Worm (Caenorhabditis elegans) whole organism, L4 larva: ENCODE measurements around the gene F21A3.11.
A peak's percentile ranks its signal among the peaks of the same experiment; 100 is the strongest.

Source experiments
- D1046.2 ChIP-seq: fragments of 200-800 bp; sonication (Bioruptor generic); IDR thresholded peaks from 2 replicates; pipeline ENCODE4 v1.3.6; 2022; ENCODE audit warnings: missing genetic modification characterization, missing compliant biosample characterization
- F49E8.2 ChIP-seq: sonication (generic microtip); optimal IDR thresholded peaks from 2 replicates; lab custom pipeline; 2016; ENCODE audit warnings: missing compliant biosample characterization, mild to moderate bottlenecking, missing genetic modification characterization, borderline replicate concordance
- T26A8.4 ChIP-seq: fragments of 200-800 bp; sonication (Bioruptor generic); IDR thresholded peaks from 2 replicates; pipeline ENCODE4 v1.3.6; 2022; ENCODE audit warnings: missing genetic modification characterization, missing compliant biosample characterization
- Y105C5A.15 ChIP-seq: fragments of 200-800 bp; sonication (Bioruptor generic); IDR thresholded peaks from 2 replicates; pipeline ENCODE4 v1.3.6; 2022; ENCODE audit warnings: missing genetic modification characterization, missing compliant biosample characterization
- aha-1 ChIP-seq: fragments of 150-350 bp; peaks from one replicate; lab custom pipeline; 2014; ENCODE audit warnings: missing biosample characterization, missing genetic modification characterization
- aly-2 ChIP-seq: sonication (generic microtip); optimal IDR thresholded peaks from 2 replicates; lab custom pipeline; 2018; ENCODE audit warnings: missing biosample characterization, missing genetic modification characterization
- ama-1 ChIP-seq: fragments of 150-350 bp; optimal IDR thresholded peaks from 2 replicates; lab custom pipeline; 2014; ENCODE audit warnings: inconsistent platforms, mixed read lengths
- ceh-28 ChIP-seq: fragments of 150-350 bp; optimal IDR thresholded peaks from 2 replicates; lab custom pipeline; 2014; ENCODE audit warnings: missing biosample characterization, missing genetic modification reagents, missing genetic modification characterization
- ceh-82 ChIP-seq: sonication (generic microtip); optimal IDR thresholded peaks from 2 replicates; lab custom pipeline; 2017; ENCODE audit warnings: missing biosample characterization, missing genetic modification characterization
- ctbp-1 ChIP-seq: fragments of 200-800 bp; sonication (Bioruptor generic); IDR thresholded peaks from 2 replicates; pipeline ENCODE4 v1.3.6; 2022; ENCODE audit warnings: missing genetic modification reagents, missing genetic modification characterization, missing compliant biosample characterization
- daf-16 ChIP-seq, 3 experiments: sonication (generic microtip); optimal IDR thresholded peaks; 2 replicates each; lab custom pipeline; 2016 to 2017; ENCODE audit warnings: missing genetic modification characterization in 3 of 3, missing genetic modification reagents in 3 of 3, mild to moderate bottlenecking in 2 of 3, missing compliant biosample characterization in 2 of 3, missing biosample characterization in 1 of 3, moderate library complexity in 1 of 3
- daf-19 ChIP-seq: fragments of 200-800 bp; sonication (Bioruptor generic); conservative IDR thresholded peaks from 2 replicates; pipeline ENCODE4 v1.3.6; 2022; ENCODE audit warnings: missing genetic modification characterization, missing compliant biosample characterization
- dmd-6 ChIP-seq: fragments of 200-800 bp; sonication (Bioruptor generic); IDR thresholded peaks from 2 replicates; pipeline ENCODE4 v1.3.6; 2022; ENCODE audit warnings: missing genetic modification reagents, missing genetic modification characterization, missing compliant biosample characterization
- dve-1 ChIP-seq: sonication (generic microtip); optimal IDR thresholded peaks from 2 replicates; lab custom pipeline; 2017; ENCODE audit warnings: antibody characterized with exemption, mild to moderate bottlenecking, missing genetic modification characterization, missing compliant biosample characterization; ENCODE audit not compliant: insufficient read depth
- fkh-10 ChIP-seq: fragments of 150-350 bp; optimal IDR thresholded peaks from 2 replicates; lab custom pipeline; 2014; ENCODE audit warnings: missing biosample characterization, missing genetic modification reagents, missing genetic modification characterization
- gei-8 ChIP-seq: fragments of 200-800 bp; sonication (Bioruptor generic); optimal IDR thresholded peaks from 2 replicates; lab custom pipeline; 2018; ENCODE audit warnings: mild to moderate bottlenecking, missing genetic modification characterization, missing compliant biosample characterization
- hif-1 ChIP-seq, 2 experiments: sonication (generic microtip); optimal IDR thresholded peaks; 2 replicates each; lab custom pipeline; 2016 to 2017; ENCODE audit warnings: missing compliant biosample characterization in 2 of 2, missing genetic modification characterization in 2 of 2, missing genetic modification reagents in 2 of 2, missing genotype in 2 of 2, mild to moderate bottlenecking in 1 of 2
- hlh-11 ChIP-seq: fragments of 200-800 bp; sonication (Bioruptor generic); optimal IDR thresholded peaks from 2 replicates; lab custom pipeline; 2018; ENCODE audit warnings: mild to moderate bottlenecking, missing genetic modification characterization, missing compliant biosample characterization
- hlh-30 ChIP-seq: sonication (generic microtip); optimal IDR thresholded peaks from 2 replicates; lab custom pipeline; 2017; ENCODE audit warnings: antibody characterized with exemption, mild to moderate bottlenecking, missing genetic modification characterization, missing compliant biosample characterization; ENCODE audit not compliant: insufficient read depth
- jun-1 ChIP-seq: fragments of 150-350 bp; optimal IDR thresholded peaks from 2 replicates; lab custom pipeline; 2014; ENCODE audit warnings: missing biosample characterization, missing genetic modification reagents, missing genetic modification characterization
- lin-29 ChIP-seq: fragments of 200-800 bp; sonication (Bioruptor generic); IDR thresholded peaks from 2 replicates; pipeline ENCODE4 v1.3.6; 2022; ENCODE audit warnings: missing genetic modification reagents, missing genetic modification characterization, missing compliant biosample characterization
- lsy-2 ChIP-seq, 2 experiments: fragments of 150-350 bp in 1 of 2; sonication (generic microtip) in 1 of 2; optimal IDR thresholded peaks; 2 replicates each; lab custom pipeline; 2014 to 2017; ENCODE audit warnings: missing biosample characterization in 2 of 2, missing genetic modification characterization in 2 of 2
- madf-5 ChIP-seq, 2 experiments: fragments of 200-800 bp; sonication (Bioruptor generic); IDR thresholded peaks; 2 replicates each; pipeline ENCODE4 v1.3.6; 2022; ENCODE audit warnings: missing compliant biosample characterization in 2 of 2, missing genetic modification characterization in 2 of 2
- mdt-29 ChIP-seq: fragments of 200-800 bp; sonication (Bioruptor generic); IDR thresholded peaks from 2 replicates; pipeline ENCODE4 v1.3.6; 2022; ENCODE audit warnings: missing genetic modification reagents, missing genetic modification characterization, missing compliant biosample characterization
- mep-1 ChIP-seq: fragments of 150-350 bp; sonication (generic microtip); optimal IDR thresholded peaks from 3 replicates; lab custom pipeline; 2014; ENCODE audit warnings: missing biosample characterization, missing genetic modification characterization
- mes-2 ChIP-seq: sonication (generic microtip); optimal IDR thresholded peaks from 2 replicates; lab custom pipeline; 2016; ENCODE audit warnings: missing genotype, mild to moderate bottlenecking, missing genetic modification characterization, missing compliant biosample characterization; ENCODE audit not compliant: poor library complexity, severe bottlenecking
- mxl-3 ChIP-seq: fragments of 200-800 bp; sonication (Bioruptor generic); optimal IDR thresholded peaks from 2 replicates; lab custom pipeline; 2018; ENCODE audit warnings: mild to moderate bottlenecking, missing genetic modification characterization, missing compliant biosample characterization
- nhr-10 ChIP-seq: fragments of 150-350 bp; optimal IDR thresholded peaks from 2 replicates; lab custom pipeline; 2014; ENCODE audit warnings: missing biosample characterization, missing genetic modification characterization
- nhr-102 ChIP-seq: sonication (generic microtip); optimal IDR thresholded peaks from 2 replicates; lab custom pipeline; 2016; ENCODE audit warnings: mild to moderate bottlenecking, missing genetic modification characterization, moderate library complexity, missing compliant biosample characterization
- nhr-42 ChIP-seq: fragments of 200-800 bp; sonication (Bioruptor generic); IDR thresholded peaks from 2 replicates; pipeline ENCODE4 v1.3.6; 2022; ENCODE audit warnings: missing genetic modification characterization, missing compliant biosample characterization
- nhr-6 ChIP-seq: fragments of 150-350 bp; optimal IDR thresholded peaks from 2 replicates; lab custom pipeline; 2014; ENCODE audit warnings: missing biosample characterization, missing genetic modification characterization
- nhr-77 ChIP-seq: fragments of 150-350 bp; optimal IDR thresholded peaks from 2 replicates; lab custom pipeline; 2014; ENCODE audit warnings: missing biosample characterization, missing genetic modification characterization
- php-3 ChIP-seq: fragments of 200-800 bp; sonication (Bioruptor generic); IDR thresholded peaks from 2 replicates; pipeline ENCODE4 v1.3.6; 2022; ENCODE audit warnings: missing genetic modification reagents, missing genetic modification characterization, missing compliant biosample characterization
- pqm-1 ChIP-seq: sonication (generic microtip); optimal IDR thresholded peaks from 2 replicates; lab custom pipeline; 2017; ENCODE audit warnings: missing biosample characterization, missing genetic modification characterization
- saeg-2 ChIP-seq: fragments of 200-800 bp; sonication (Bioruptor generic); IDR thresholded peaks from 2 replicates; pipeline ENCODE4 v1.3.6; 2022; ENCODE audit warnings: missing genetic modification reagents, missing genetic modification characterization, missing compliant biosample characterization
- set-16 ChIP-seq: fragments of 200-800 bp; sonication (Bioruptor generic); IDR thresholded peaks from 2 replicates; pipeline ENCODE4 v1.3.6; 2022; ENCODE audit warnings: missing genetic modification reagents, missing genetic modification characterization, missing compliant biosample characterization
- skn-1 ChIP-seq: fragments of 150-350 bp; optimal IDR thresholded peaks from 2 replicates; lab custom pipeline; 2014; ENCODE audit warnings: missing biosample characterization, missing genetic modification characterization
- snpc-4 ChIP-seq: fragments of 150-350 bp; optimal IDR thresholded peaks from 2 replicates; lab custom pipeline; 2014; ENCODE audit warnings: missing biosample characterization, missing genetic modification characterization
- unc-62 ChIP-seq, 3 experiments: fragments of 150-350 bp in 1 of 3; sonication (generic microtip); optimal IDR thresholded peaks in 2 of 3; peaks in 1 of 3; 1 replicate in 1 of 3; 2 replicates in 2 of 3; lab custom pipeline; 2014 to 2017; ENCODE audit warnings: missing biosample characterization in 3 of 3, missing genetic modification characterization in 3 of 3, missing genetic modification reagents in 3 of 3, missing genotype in 1 of 3
- zip-11 ChIP-seq: fragments of 200-800 bp; sonication (Bioruptor generic); IDR thresholded peaks from 2 replicates; pipeline ENCODE4 v1.3.6; 2022; ENCODE audit warnings: missing genetic modification characterization, missing compliant biosample characterization
- zip-2 ChIP-seq: fragments of 150-350 bp; optimal IDR thresholded peaks from 2 replicates; lab custom pipeline; 2014; ENCODE audit warnings: missing biosample characterization, missing genetic modification characterization
- ztf-7 ChIP-seq: fragments of 150-350 bp; optimal IDR thresholded peaks from 2 replicates; lab custom pipeline; 2014; ENCODE audit warnings: missing biosample characterization, missing genetic modification characterization

The F21A3.11 gene

DNA sequence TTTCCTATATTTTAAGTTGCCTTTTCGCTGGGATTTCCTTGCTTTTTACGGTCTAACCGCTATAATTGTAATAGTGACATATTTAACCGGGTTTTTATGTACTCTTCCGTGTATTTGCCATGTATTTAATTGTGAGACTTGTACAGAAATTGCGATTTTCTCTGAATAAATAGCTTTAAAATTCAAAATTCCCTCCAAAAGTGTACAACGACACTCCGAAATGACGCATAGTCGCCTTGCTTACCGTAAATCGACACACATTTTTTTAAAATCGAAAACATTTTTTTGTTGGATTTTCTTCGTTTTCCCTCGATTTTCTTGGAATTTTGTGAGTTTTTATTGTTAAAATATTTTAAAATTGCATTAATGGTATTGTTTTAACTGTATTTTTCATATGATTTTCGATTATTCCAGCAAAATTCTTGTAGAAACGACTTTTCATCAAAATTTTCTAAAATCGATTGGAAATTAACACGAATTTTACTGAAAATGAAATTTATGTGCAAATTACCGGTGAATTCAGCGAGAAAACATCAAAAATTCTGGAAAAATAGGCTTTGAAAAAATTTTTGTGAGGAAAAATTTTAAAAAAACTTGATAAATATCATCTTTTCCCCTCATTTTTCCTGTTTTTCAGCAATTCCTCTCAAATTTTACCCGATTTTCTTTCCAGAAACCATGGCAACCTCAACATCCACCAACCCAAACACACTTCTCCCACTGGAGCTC, 36.9 kb upstream of the F21A3.11 start, which contains the start of gene lsm-5 (continued):
- TF ChIP-seq hif-1 (tag; optimal IDR thresholded peaks at IDR 0.05; lab: Kevin White, UChicago) (peak in 1 of 2 experiments; percentile 19), aly-2 (tag; lab: Kevin White, UChicago) (no peak), lin-29 (GFP tag; lab: Robert Waterston, UW) (no peak), ceh-82 (tag; lab: Kevin White, UChicago) (no peak), ama-1 (lab: Kevin White, UChicago) (peak; percentile 94), nhr-77 (tag; lab: Kevin White, UChicago) (peak; percentile 56), nhr-6 (peak; percentile 40), saeg-2 (GFP tag; lab: Robert Waterston, UW) (no peak), daf-16 (GFP tag; optimal IDR thresholded peaks at IDR 0.05; lab: Kevin White, UChicago) (no peak), daf-16 (tag; optimal IDR thresholded peaks at IDR 0.05; lab: Kevin White, UChicago) (peak; percentile 50), unc-62 (GFP tag; optimal IDR thresholded peaks at IDR 0.05 in 1 of 2; lab: Kevin White, UChicago) (peak in 1 of 2 experiments; percentile 81), unc-62 (tag; optimal IDR thresholded peaks at IDR 0.05; lab: Kevin White, UChicago) (no peak), ctbp-1 (GFP tag; lab: Robert Waterston, UW) (no peak)

DNA sequence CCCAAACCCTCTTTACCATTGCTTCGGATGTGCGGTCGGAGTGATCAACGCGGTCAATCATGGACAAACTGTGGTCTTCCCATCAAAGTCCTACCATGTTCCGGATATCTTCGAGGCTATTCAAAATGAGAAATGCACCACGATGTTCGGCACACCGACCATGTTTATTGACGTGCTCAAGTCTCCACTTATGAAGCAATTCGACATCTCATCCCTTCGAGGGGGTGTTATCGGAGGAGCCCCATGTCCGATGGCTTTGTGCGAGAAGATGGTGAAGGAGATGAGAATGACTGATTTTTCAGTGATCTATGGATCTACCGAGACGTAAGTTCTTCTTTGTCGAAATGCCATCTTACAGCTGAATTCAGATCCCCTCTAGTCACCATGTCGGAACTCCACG, 35.4 kb upstream of the F21A3.11 start:
- no peak for TF ChIP-seq mes-2
- TF ChIP-seq pqm-1: no peak
- no peak for TF ChIP-seq zip-11 (GFP tag; lab: Robert Waterston, UW)
- no peak for TF ChIP-seq fkh-10 (GFP tag; lab: Kevin White, UChicago)
- no peak for TF ChIP-seq lsy-2 (tag; optimal IDR thresholded peaks at IDR 0.05; lab: Kevin White, UChicago)
- TF ChIP-seq mdt-29 (GFP tag; lab: Robert Waterston, UW): no peak
- TF ChIP-seq ctbp-1 (GFP tag; lab: Robert Waterston, UW): no peak
- no peak for TF ChIP-seq daf-19 (GFP tag; lab: Robert Waterston, UW)
- no peak for TF ChIP-seq D1046.2
- TF ChIP-seq, all 104 proteins: peak for 0

DNA sequence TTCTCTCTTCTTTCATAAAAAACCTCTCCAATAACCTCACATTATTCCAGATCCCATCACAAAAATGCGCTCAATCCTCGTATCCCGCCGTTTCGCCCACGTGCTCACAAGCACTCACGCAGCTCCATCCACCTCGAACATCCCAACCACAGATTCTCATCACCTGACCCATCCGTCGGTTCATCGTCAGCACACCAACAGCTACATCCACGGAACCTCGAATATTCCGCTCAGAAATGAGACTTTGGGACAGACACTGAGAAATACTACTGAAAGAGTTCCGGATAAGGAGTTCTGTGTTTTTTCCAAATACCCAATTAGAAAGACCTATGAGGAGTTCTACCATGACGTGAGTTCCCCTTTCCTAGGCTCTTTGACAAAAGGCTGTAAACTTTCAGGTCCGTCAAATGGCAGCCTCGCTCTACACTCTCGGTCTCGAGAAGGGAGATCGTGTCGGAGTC, 34.4 kb upstream of the F21A3.11 start, which contains the start of gene acs-2:
Gene acs-2 (plus strand): TSS at position 51 of the 461 bp plus-strand sequence.
- TF ChIP-seq gei-8 (GFP tag; lab: Kevin White, UChicago) (no peak), nhr-10 (no peak), jun-1 (tag; lab: Kevin White, UChicago) (no peak), hlh-11 (tag; lab: Kevin White, UChicago) (no peak), madf-5 (GFP tag; IDR thresholded peaks at IDR 0.05; lab: Robert Waterston, UW) (no peak), ztf-7 (tag; lab: Kevin White, UChicago) (no peak), ama-1 (lab: Kevin White, UChicago) (peak; percentile 52), dve-1 (tag; lab: Kevin White, UChicago) (no peak), aha-1 (tag; lab: Kevin White, UChicago) (no peak), nhr-42 (no peak), hlh-30 (tag; lab: Kevin White, UChicago) (no peak), unc-62 (GFP tag; optimal IDR thresholded peaks at IDR 0.05 in 1 of 2; lab: Kevin White, UChicago) (peak in 1 of 2 experiments; percentile 32), unc-62 (tag; optimal IDR thresholded peaks at IDR 0.05; lab: Kevin White, UChicago) (no peak), skn-1 (tag; lab: Kevin White, UChicago) (no peak)
- TF ChIP-seq, all 104 proteins: peak for 2

DNA sequence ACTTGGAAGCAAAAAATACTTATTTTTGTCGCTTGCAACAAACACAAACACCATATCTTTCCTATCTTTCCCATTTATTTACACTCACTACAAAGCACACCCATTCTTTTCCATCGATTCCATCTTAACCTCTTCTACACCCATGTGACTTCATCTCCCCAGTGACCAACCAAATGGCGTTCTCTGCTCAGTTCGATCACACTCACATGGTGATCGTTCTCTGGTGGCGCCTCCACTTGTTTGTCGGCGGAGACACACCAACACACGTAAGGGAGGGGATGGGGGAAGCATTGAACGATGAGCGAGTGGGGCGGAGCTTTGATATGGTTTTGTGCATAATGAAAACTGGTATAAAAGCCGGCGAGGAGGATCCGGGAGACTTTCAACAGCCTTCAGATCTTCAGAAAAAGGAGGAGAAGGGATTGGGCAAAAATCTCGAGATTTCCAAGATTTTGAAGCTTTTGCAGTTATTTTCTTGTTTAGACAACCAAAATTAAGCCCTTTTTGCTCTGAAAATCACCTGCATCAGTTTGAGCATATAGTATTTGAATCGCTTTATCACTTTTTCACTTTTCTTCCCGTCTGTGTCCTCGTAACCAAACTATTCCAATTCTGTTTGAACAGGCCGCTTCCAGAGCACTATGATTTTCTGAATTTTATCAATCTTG, 33.6 kb upstream of the F21A3.11 start:
- TF ChIP-seq php-3 (GFP tag; lab: Robert Waterston, UW): peak; percentile 52; the same call in 1 of the 2 replicates
- TF ChIP-seq dmd-6 (GFP tag; lab: Robert Waterston, UW): peak; percentile 62
- TF ChIP-seq mxl-3 (GFP tag; lab: Kevin White, UChicago): peak; percentile 64
- TF ChIP-seq nhr-102 (tag; lab: Kevin White, UChicago): peak; percentile 74
- TF ChIP-seq ceh-28 (tag; lab: Kevin White, UChicago): no peak
- TF ChIP-seq snpc-4 (tag; lab: Kevin White, UChicago): peak; percentile 13
- TF ChIP-seq nhr-10: peak; percentile 67
- TF ChIP-seq nhr-42: no peak
- peak; percentile 93 for TF ChIP-seq hlh-11 (tag; lab: Kevin White, UChicago)
- no peak for TF ChIP-seq zip-2
- TF ChIP-seq F49E8.2 (tag; lab: Kevin White, UChicago): no peak
- TF ChIP-seq set-16: peak; percentile 47; the same call in 1 of the 2 replicates
- peak; percentile 90 for TF ChIP-seq mep-1 (tag; lab: Kevin White, UChicago)
- TF ChIP-seq T26A8.4 (GFP tag; lab: Robert Waterston, UW): 0 out of 2 replicates have a peak, but pooled peaks have one; percentile 18
- TF ChIP-seq unc-62 (GFP tag; optimal IDR thresholded peaks at IDR 0.05 in 1 of 2; lab: Kevin White, UChicago): peak in 1 of 2 experiments; percentile 99
- TF ChIP-seq unc-62 (tag; optimal IDR thresholded peaks at IDR 0.05; lab: Kevin White, UChicago): no peak
- no peak for TF ChIP-seq Y105C5A.15 (GFP tag; lab: Robert Waterston, UW)
